Worm (Caenorhabditis elegans): Measurements from ENCODE around the gene best-20.

DNA sequence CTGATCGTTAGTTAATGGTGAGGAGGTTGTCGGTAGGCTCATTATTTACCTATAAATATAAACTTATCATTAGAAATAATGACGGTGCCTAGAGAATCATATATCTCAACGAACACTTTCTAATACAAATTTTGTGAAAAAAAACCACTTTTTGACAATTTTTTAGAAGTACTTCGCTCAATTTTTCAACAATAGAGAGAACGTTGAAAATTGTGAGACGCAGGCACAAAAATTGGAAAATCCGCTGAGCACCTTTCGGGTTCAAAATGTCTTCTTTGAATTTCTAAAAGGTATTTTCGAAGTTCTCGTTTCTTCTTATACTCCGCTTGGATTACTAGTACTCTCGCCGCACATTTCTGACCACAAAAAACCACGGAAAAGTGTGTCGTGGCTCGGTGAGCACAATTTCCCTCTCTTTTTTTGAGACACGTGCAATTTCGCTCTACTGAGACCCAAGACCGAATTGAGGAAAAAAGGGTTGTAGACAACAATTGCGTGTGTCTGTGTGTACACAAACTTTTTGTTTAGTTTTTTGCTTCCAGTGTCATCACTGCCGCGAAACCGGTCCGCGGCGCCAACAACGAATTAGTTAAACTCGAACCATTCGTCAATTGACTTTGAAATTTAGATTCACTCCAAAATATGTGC is 15.1 kb upstream of the best-20 start, which contains the start of gene nape-1:
- TF ChIP-seq mep-1 (tag; optimal IDR thresholded peaks at IDR 0.05): no peak
- no peak for TF ChIP-seq blmp-1 (tag; optimal IDR thresholded peaks at IDR 0.05)
- TF ChIP-seq hlh-1 (tag; optimal IDR thresholded peaks at IDR 0.05): no peak

All from whole organism, mixed stage, embryonic.